Fruit fly (Drosophila melanogaster) whole organism, embryonic: ENCODE results near the gene Nt5b.

Experiments
- Atf-2 ChIP-seq: fragments of 200-800 bp; sonication (Bioruptor generic); optimal IDR thresholded peaks from 2 replicates; lab custom pipeline; 2016; ENCODE audit warnings: missing biosample characterization, missing genetic modification characterization
- B-H1 ChIP-seq: fragments of 200-800 bp; sonication (Bioruptor generic); IDR thresholded peaks from 3 replicates; pipeline ENCODE4 v1.3.6; 2022; ENCODE audit warnings: missing biosample characterization, missing genetic modification characterization
- Bgb ChIP-seq: fragments of 200-800 bp; sonication (Bioruptor generic); IDR thresholded peaks from 2 replicates; pipeline ENCODE4 v1.3.6; 2022; ENCODE audit warnings: missing biosample characterization, missing genetic modification characterization; ENCODE audit not compliant: partially characterized antibody
- CG1024 ChIP-seq: fragments of 200-800 bp; sonication (Bioruptor generic); IDR thresholded peaks from 2 replicates; pipeline ENCODE4 v1.3.6; 2022; ENCODE audit warnings: missing biosample characterization, missing genetic modification characterization
- CG10431 ChIP-seq: fragments of 200-800 bp; sonication (Bioruptor generic); optimal IDR thresholded peaks from 3 replicates; lab custom pipeline; 2018; ENCODE audit warnings: missing biosample characterization, mild to moderate bottlenecking, missing genetic modification characterization
- CG11398 ChIP-seq: fragments of 200-800 bp; sonication (Bioruptor generic); optimal IDR thresholded peaks from 2 replicates; lab custom pipeline; 2016; ENCODE audit warnings: missing biosample characterization, missing genetic modification characterization
- CG15073 ChIP-seq: fragments of 200-800 bp; sonication (Bioruptor generic); optimal IDR thresholded peaks from 2 replicates; lab custom pipeline; 2016; ENCODE audit warnings: missing biosample characterization, missing genetic modification characterization
- CG15514 ChIP-seq: fragments of 200-800 bp; sonication (Bioruptor generic); optimal IDR thresholded peaks from 3 replicates; lab custom pipeline; 2017; ENCODE audit warnings: missing biosample characterization, missing genetic modification characterization, mild to moderate bottlenecking, moderate library complexity, missing genetic modification reagents
- CG16815 ChIP-seq: fragments of 200-800 bp; sonication (Bioruptor generic); optimal IDR thresholded peaks from 3 replicates; lab custom pipeline; 2017; ENCODE audit warnings: missing biosample characterization, mild to moderate bottlenecking, missing genetic modification characterization
- CG18476 ChIP-seq: fragments of 200-800 bp; sonication (Bioruptor generic); optimal IDR thresholded peaks from 2 replicates; lab custom pipeline; 2016; ENCODE audit warnings: missing biosample characterization, mild to moderate bottlenecking, missing genetic modification characterization
- CG2120 ChIP-seq: fragments of 200-800 bp; sonication (Bioruptor generic); optimal IDR thresholded peaks from 3 replicates; lab custom pipeline; 2016; ENCODE audit warnings: missing biosample characterization, missing genetic modification characterization
- CG32767 ChIP-seq: fragments of 200-800 bp; sonication (Bioruptor generic); IDR thresholded peaks from 2 replicates; pipeline ENCODE4 v1.3.6; 2022; ENCODE audit warnings: missing biosample characterization, missing genetic modification characterization
- CG34376 ChIP-seq: fragments of 200-800 bp; sonication (Bioruptor generic); optimal IDR thresholded peaks from 2 replicates; lab custom pipeline; 2018; ENCODE audit warnings: missing biosample characterization, mild to moderate bottlenecking, missing genetic modification characterization
- CG6813 ChIP-seq: fragments of 200-800 bp; sonication (Bioruptor generic); optimal IDR thresholded peaks from 2 replicates; lab custom pipeline; 2017; ENCODE audit warnings: missing biosample characterization, missing genetic modification characterization, mild to moderate bottlenecking, moderate library complexity, missing genetic modification reagents
- CG8089 ChIP-seq: fragments of 200-800 bp; sonication (Bioruptor generic); optimal IDR thresholded peaks from 3 replicates; lab custom pipeline; 2016; ENCODE audit warnings: missing biosample characterization, missing genetic modification characterization
- CG8281 ChIP-seq: fragments of 200-800 bp; sonication (Bioruptor generic); optimal IDR thresholded peaks from 2 replicates; lab custom pipeline; 2018; ENCODE audit warnings: missing biosample characterization, mild to moderate bottlenecking, missing genetic modification characterization, moderate library complexity
- Dip3 ChIP-seq: fragments of 200-800 bp; sonication (Bioruptor generic); optimal IDR thresholded peaks from 3 replicates; lab custom pipeline; 2016; ENCODE audit warnings: missing biosample characterization, missing genetic modification characterization
- Gsc ChIP-seq: fragments of 200-800 bp; sonication (Bioruptor generic); IDR thresholded peaks from 2 replicates; pipeline ENCODE4 v1.3.6; 2022; ENCODE audit warnings: missing biosample characterization, missing genetic modification characterization
- H15 ChIP-seq: fragments of 200-800 bp; sonication (Bioruptor generic); IDR thresholded peaks from 3 replicates; pipeline ENCODE4 v1.3.6; 2022; ENCODE audit warnings: missing biosample characterization, missing genetic modification characterization
- H2.0 ChIP-seq: fragments of 200-800 bp; sonication (Bioruptor generic); IDR thresholded peaks from 2 replicates; pipeline ENCODE4 v1.3.6; 2022; ENCODE audit warnings: missing biosample characterization, missing genetic modification characterization
- Lpt ChIP-seq: fragments of >200 bp; optimal IDR thresholded peaks from 2 replicates; lab custom pipeline; 2018; ENCODE audit warnings: missing biosample characterization, missing genetic modification characterization
- MBD-R2 ChIP-seq: fragments of 200-800 bp; sonication (Bioruptor generic); IDR thresholded peaks from 2 replicates; pipeline ENCODE4 v1.3.6; 2022; ENCODE audit warnings: missing biosample characterization, missing genetic modification characterization
- Nf-YA ChIP-seq: fragments of 200-800 bp; sonication (Bioruptor generic); IDR thresholded peaks from 2 replicates; pipeline ENCODE4 v1.3.6; 2022; ENCODE audit warnings: missing biosample characterization, missing genetic modification characterization
- Oli ChIP-seq: fragments of 200-800 bp; sonication (Bioruptor generic); optimal IDR thresholded peaks from 2 replicates; lab custom pipeline; 2018; ENCODE audit warnings: missing biosample characterization, mild to moderate bottlenecking, missing genetic modification characterization, moderate library complexity
- Ravus ChIP-seq: fragments of 200-800 bp; sonication (Bioruptor generic); IDR thresholded peaks from 2 replicates; pipeline ENCODE4 v1.3.6; 2022; ENCODE audit warnings: missing biosample characterization, missing genetic modification characterization
- Six4 ChIP-seq: fragments of 200-800 bp; sonication (Bioruptor generic); optimal IDR thresholded peaks from 2 replicates; lab custom pipeline; 2016; ENCODE audit warnings: missing biosample characterization, missing genetic modification characterization
- TFAM ChIP-seq: fragments of 200-800 bp; sonication (Bioruptor generic); optimal IDR thresholded peaks from 2 replicates; lab custom pipeline; 2017; ENCODE audit warnings: missing biosample characterization, missing genetic modification characterization, inconsistent platforms
- Trl ChIP-seq, 3 experiments: fragments of >200 bp in 2 of 3; fragments of 200-800 bp in 1 of 3; sonication (Bioruptor generic) in 1 of 3; optimal IDR thresholded peaks; 2 replicates in 1 of 3; 3 replicates in 2 of 3; lab custom pipeline; 2016 to 2017; ENCODE audit warnings: missing biosample characterization in 1 of 3, missing genetic modification characterization in 1 of 3
- Xbp1 ChIP-seq: fragments of 200-800 bp; sonication (Bioruptor generic); optimal IDR thresholded peaks from 3 replicates; lab custom pipeline; 2016; ENCODE audit warnings: missing biosample characterization, mild to moderate bottlenecking, missing genetic modification characterization
- az2 ChIP-seq: fragments of 200-800 bp; sonication (Bioruptor generic); optimal IDR thresholded peaks from 3 replicates; lab custom pipeline; 2016; ENCODE audit warnings: missing biosample characterization, missing genetic modification characterization
- bcd ChIP-seq: fragments of 200-800 bp; sonication (Bioruptor generic); optimal IDR thresholded peaks from 2 replicates; lab custom pipeline; 2017; ENCODE audit warnings: missing biosample characterization, mild to moderate bottlenecking, missing genetic modification characterization
- bowl ChIP-seq: fragments of 200-800 bp; sonication (Bioruptor generic); IDR thresholded peaks from 2 replicates; pipeline ENCODE4 v1.3.6; 2022; ENCODE audit warnings: missing biosample characterization, missing genetic modification characterization
- bsh ChIP-seq, 2 experiments: fragments of 200-800 bp; sonication (Bioruptor generic); optimal IDR thresholded peaks; 2 replicates each; lab custom pipeline; 2017 to 2018; ENCODE audit warnings: mild to moderate bottlenecking in 2 of 2, missing biosample characterization in 2 of 2, missing genetic modification characterization in 2 of 2, moderate library complexity in 1 of 2
- cg ChIP-seq: fragments of 200-800 bp; sonication (Bioruptor generic); optimal IDR thresholded peaks from 3 replicates; lab custom pipeline; 2019; ENCODE audit warnings: missing biosample characterization, mild to moderate bottlenecking, missing genetic modification characterization, moderate library complexity
- ewg ChIP-seq: fragments of 200-800 bp; sonication (Bioruptor generic); optimal IDR thresholded peaks from 3 replicates; lab custom pipeline; 2017; ENCODE audit warnings: mild to moderate bottlenecking, missing biosample characterization, missing genetic modification reagents, missing genetic modification characterization
- inv ChIP-seq: fragments of 200-800 bp; sonication (Bioruptor generic); IDR thresholded peaks from 2 replicates; pipeline ENCODE4 v1.3.6; 2022; ENCODE audit warnings: missing biosample characterization, missing genetic modification characterization; ENCODE audit not compliant: partially characterized antibody
- kah ChIP-seq: fragments of 200-800 bp; sonication (Bioruptor generic); optimal IDR thresholded peaks from 2 replicates; lab custom pipeline; 2018; ENCODE audit warnings: missing biosample characterization, mild to moderate bottlenecking, missing genetic modification characterization
- lilli ChIP-seq: fragments of 200-800 bp; sonication (Bioruptor generic); optimal IDR thresholded peaks from 3 replicates; lab custom pipeline; 2016; ENCODE audit warnings: missing biosample characterization, missing genetic modification characterization
- mirr ChIP-seq: fragments of 200-800 bp; sonication (Bioruptor generic); optimal IDR thresholded peaks from 3 replicates; lab custom pipeline; 2018; ENCODE audit warnings: missing biosample characterization, mild to moderate bottlenecking, missing genetic modification characterization
- pum ChIP-seq: fragments of 200-800 bp; sonication (Bioruptor generic); optimal IDR thresholded peaks from 2 replicates; lab custom pipeline; 2016; ENCODE audit warnings: missing biosample characterization, missing genetic modification characterization
- salm ChIP-seq: fragments of 200-800 bp; sonication (Bioruptor generic); optimal IDR thresholded peaks from 2 replicates; lab custom pipeline; 2018; ENCODE audit warnings: missing biosample characterization, mild to moderate bottlenecking, missing genetic modification characterization
- sc ChIP-seq, 3 experiments: fragments of >200 bp in 2 of 3; fragments of 200-800 bp in 1 of 3; sonication (Bioruptor generic) in 1 of 3; optimal IDR thresholded peaks; 2 replicates in 2 of 3; 3 replicates in 1 of 3; lab custom pipeline; 2017; ENCODE audit warnings: mild to moderate bottlenecking in 1 of 3, missing biosample characterization in 1 of 3, missing genetic modification characterization in 1 of 3, missing genetic modification reagents in 1 of 3
- scrt ChIP-seq: fragments of 200-800 bp; sonication (Bioruptor generic); optimal IDR thresholded peaks from 2 replicates; lab custom pipeline; 2018; ENCODE audit warnings: missing biosample characterization, mild to moderate bottlenecking, missing genetic modification characterization, moderate library complexity
- ssp ChIP-seq: fragments of 200-800 bp; sonication (Bioruptor generic); IDR thresholded peaks from 2 replicates; pipeline ENCODE4 v1.3.6; 2022; ENCODE audit warnings: missing biosample characterization, missing genetic modification characterization
- tap ChIP-seq: fragments of 200-800 bp; optimal IDR thresholded peaks from 3 replicates; lab custom pipeline; 2019; ENCODE audit warnings: missing biosample characterization, mild to moderate bottlenecking, missing genetic modification characterization, moderate library complexity
- tgo ChIP-seq: fragments of 200-800 bp; sonication (Bioruptor generic); IDR thresholded peaks from 3 replicates; pipeline ENCODE4 v1.3.6; 2022; ENCODE audit warnings: missing biosample characterization, missing genetic modification characterization
- vfl ChIP-seq: fragments of 200-800 bp; sonication (Bioruptor generic); optimal IDR thresholded peaks from 2 replicates; lab custom pipeline; 2016; ENCODE audit warnings: missing biosample characterization, missing genetic modification characterization
- vvl ChIP-seq: fragments of 200-800 bp; sonication (Bioruptor generic); IDR thresholded peaks from 2 replicates; pipeline ENCODE4 v1.3.6; 2022; ENCODE audit warnings: missing biosample characterization, missing genetic modification characterization

Gene Nt5b

DNA sequence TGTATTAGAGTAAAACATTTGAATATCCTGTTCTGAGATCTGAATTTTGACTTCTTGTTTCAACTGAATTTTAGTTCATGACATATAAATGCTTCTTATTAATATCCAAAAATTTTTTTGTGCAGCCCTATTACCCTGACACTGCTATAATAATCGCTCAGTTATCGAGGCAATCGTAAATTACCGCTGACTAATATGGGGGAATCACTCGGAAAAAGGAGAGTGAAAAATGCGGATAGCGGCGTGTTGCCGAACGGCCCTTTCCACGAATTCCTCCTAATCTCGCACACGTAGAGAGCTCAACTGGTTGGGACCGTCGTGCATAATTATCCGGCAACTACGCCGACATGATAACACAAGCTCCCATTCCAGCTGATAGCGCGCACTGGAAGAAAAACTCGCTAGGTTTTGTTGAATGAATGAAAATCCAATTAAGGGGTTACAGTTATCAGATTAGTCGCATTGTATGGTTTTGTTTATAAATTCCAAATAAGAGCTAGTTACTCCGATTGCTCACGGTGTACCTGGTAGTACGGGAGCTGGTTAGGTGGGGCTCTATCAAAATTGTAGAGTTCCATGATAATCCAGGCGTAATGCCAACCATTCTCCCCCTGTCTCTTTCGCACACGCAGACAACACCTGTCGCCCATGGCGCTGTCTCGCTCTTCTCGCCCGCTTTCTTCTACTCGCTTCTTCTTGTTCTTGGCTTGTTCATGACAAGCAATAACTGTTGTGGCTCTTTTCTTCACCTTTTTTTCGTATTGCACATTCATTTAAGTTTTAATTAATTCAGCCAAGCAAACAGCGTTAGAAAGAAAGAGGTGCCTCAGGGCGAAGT, 41.9 kb downstream of the Nt5b start (continued):
- TF ChIP-seq CG15514 (GFP tag; lab: Kevin White, UChicago) (peak; percentile 69), CG11398 (GFP tag; lab: Kevin White, UChicago) (peak; percentile 19), Gsc (no peak), CG34376 (GFP tag; lab: Kevin White, UChicago) (peak; percentile 72), CG10431 (GFP tag; lab: Kevin White, UChicago) (peak; percentile 21), CG18476 (GFP tag; lab: Kevin White, UChicago) (no peak), salm (no peak), Xbp1 (GFP tag; lab: Kevin White, UChicago) (peak; percentile 41), Dip3 (GFP tag; lab: Kevin White, UChicago) (peak; percentile 73), Atf-2 (GFP tag; lab: Kevin White, UChicago) (peak; percentile 48), CG15073 (GFP tag; lab: Kevin White, UChicago) (no peak), tap (tag; lab: Kevin White, UChicago) (peak; percentile 46), sc (optimal IDR thresholded peaks at IDR 0.05; lab: Kevin White, UChicago) (no peak), sc (GFP tag; optimal IDR thresholded peaks at IDR 0.05; lab: Kevin White, UChicago) (no peak), H15 (GFP tag; lab: Robert Waterston, UW) (peak; percentile 71), ssp (GFP tag; lab: Robert Waterston, UW) (peak; percentile 56; the same call in 1 of the 2 replicates), CG1024 (peak; percentile 65), B-H1 (GFP tag; lab: Robert Waterston, UW) (peak; percentile 50; the same call in 2 of the 3 replicates), Ravus (GFP tag; lab: Robert Waterston, UW) (peak; percentile 55), ewg (peak; percentile 57), inv (GFP tag; lab: Robert Waterston, UW) (no peak), Oli (tag; lab: Kevin White, UChicago) (peak; percentile 9), Trl (optimal IDR thresholded peaks at IDR 0.05; lab: Kevin White, UChicago) (no peak), Trl (GFP tag; optimal IDR thresholded peaks at IDR 0.05; lab: Kevin White, UChicago) (peak; percentile 72), scrt (peak; percentile 66), CG16815 (peak; percentile 34), CG8089 (peak; percentile 43), pum (GFP tag; lab: Kevin White, UChicago) (peak; percentile 11), H2.0 (peak; percentile 68), CG32767 (GFP tag; lab: Robert Waterston, UW) (no peak), bcd (peak; percentile 75), Bgb (GFP tag; lab: Robert Waterston, UW) (no peak), CG2120 (GFP tag; lab: Kevin White, UChicago) (peak; percentile 89), bsh (GFP tag; optimal IDR thresholded peaks at IDR 0.05; lab: Kevin White, UChicago) (peak in 1 of 2 experiments; percentile 79), CG8281 (tag; lab: Kevin White, UChicago) (no peak), TFAM (no peak), tgo (GFP tag; lab: Robert Waterston, UW) (peak; percentile 64), MBD-R2 (GFP tag; lab: Robert Waterston, UW) (peak; percentile 51; the same call in 1 of the 2 replicates), Six4 (GFP tag; lab: Kevin White, UChicago) (no peak), Lpt (no peak), lilli (GFP tag; lab: Kevin White, UChicago) (peak; percentile 81), cg (GFP tag; lab: Kevin White, UChicago) (peak; percentile 32), az2 (GFP tag; lab: Kevin White, UChicago) (peak; percentile 55), mirr (GFP tag; lab: Kevin White, UChicago) (peak; percentile 80), Nf-YA (GFP tag; lab: Robert Waterston, UW) (peak; percentile 49; the same call in 1 of the 2 replicates), CG6813 (GFP tag; lab: Kevin White, UChicago) (peak; percentile 67), vvl (GFP tag; lab: Robert Waterston, UW) (peak; percentile 87), kah (GFP tag; lab: Kevin White, UChicago) (peak; percentile 8), vfl (GFP tag; lab: Kevin White, UChicago) (peak; percentile 60), bowl (peak; percentile 62)
